Fruit fly (Drosophila melanogaster) whole organism, wandering third instar larva: ENCODE data around the gene CG4511.
A peak's percentile ranks its signal among the peaks of the same experiment; 100 is the strongest.

Experiments
- CG32264 ChIP-seq: fragments of 200-800 bp; sonication (Bioruptor generic); optimal IDR thresholded peaks from 2 replicates; lab custom pipeline; 2016; ENCODE audit warnings: missing biosample characterization, missing genetic modification characterization
- CrebA ChIP-seq: fragments of 200-800 bp; sonication (Bioruptor generic); optimal IDR thresholded peaks from 2 replicates; lab custom pipeline; 2016; ENCODE audit warnings: missing biosample characterization, mild to moderate bottlenecking, missing genetic modification characterization, borderline replicate concordance
- Dfd ChIP-seq: fragments of >200 bp; optimal IDR thresholded peaks from 2 replicates; lab custom pipeline; 2017; ENCODE audit warnings: missing biosample characterization, missing genetic modification characterization
- Dif ChIP-seq: fragments of 200-275, 200-300 bp; sonication (Bioruptor generic); optimal IDR thresholded peaks from 2 replicates; lab custom pipeline; 2018; ENCODE audit warnings: missing biosample characterization, missing genetic modification characterization; ENCODE audit not compliant: partially characterized antibody
- Hnf4 ChIP-seq: fragments of 200-800 bp; sonication (Bioruptor generic); optimal IDR thresholded peaks from 2 replicates; lab custom pipeline; 2016; ENCODE audit warnings: missing biosample characterization, mild to moderate bottlenecking, missing genetic modification characterization
- Hr78 ChIP-seq: fragments of >200 bp; optimal IDR thresholded peaks from 2 replicates; lab custom pipeline; 2017; ENCODE audit warnings: missing biosample characterization, missing genetic modification characterization
- Hr83 ChIP-seq: fragments of 200-300 bp; sonication (Bioruptor generic); optimal IDR thresholded peaks from 2 replicates; lab custom pipeline; 2016; ENCODE audit warnings: missing biosample characterization, mild to moderate bottlenecking, missing genetic modification characterization, moderate library complexity; ENCODE audit not compliant: poor library complexity, severe bottlenecking
- Jra ChIP-seq: sonication (Bioruptor generic); optimal IDR thresholded peaks from 2 replicates; lab custom pipeline; 2016; ENCODE audit warnings: missing biosample characterization, missing genetic modification characterization
- Mio ChIP-seq: sonication (Bioruptor generic); optimal IDR thresholded peaks from 2 replicates; lab custom pipeline; 2016; ENCODE audit warnings: missing biosample characterization, missing genetic modification characterization
- Myc ChIP-seq: fragments of >200 bp; optimal IDR thresholded peaks from 2 replicates; lab custom pipeline; 2017
- N ChIP-seq: fragments of >200 bp; optimal IDR thresholded peaks from 2 replicates; lab custom pipeline; 2018; ENCODE audit warnings: missing biosample characterization, missing external identifiers, missing genetic modification characterization
- OdsH ChIP-seq: fragments of 200-800 bp; sonication (Bioruptor generic); optimal IDR thresholded peaks from 2 replicates; lab custom pipeline; 2016; ENCODE audit warnings: missing biosample characterization, mild to moderate bottlenecking, missing genetic modification characterization
- Rel ChIP-seq, 2 experiments: fragments of 200-800 bp; sonication (Bioruptor generic) in 1 of 2; optimal IDR thresholded peaks; 2 replicates in 1 of 2; 3 replicates in 1 of 2; lab custom pipeline; 2016 to 2019; ENCODE audit warnings: mild to moderate bottlenecking in 2 of 2, missing biosample characterization in 2 of 2, missing genetic modification characterization in 2 of 2, moderate library complexity in 1 of 2
- Sp1 ChIP-seq: fragments of 200-800 bp; sonication (Bioruptor generic); optimal IDR thresholded peaks from 3 replicates; lab custom pipeline; 2019; ENCODE audit warnings: missing biosample characterization, mild to moderate bottlenecking, missing genetic modification characterization, moderate library complexity
- Vsx2 ChIP-seq: fragments of 200-300, 225-300 bp; sonication (Bioruptor generic); optimal IDR thresholded peaks from 2 replicates; lab custom pipeline; 2018; ENCODE audit warnings: missing biosample characterization, missing genetic modification characterization; ENCODE audit not compliant: partially characterized antibody
- brk ChIP-seq: fragments of 200-800 bp; sonication (Bioruptor generic); optimal IDR thresholded peaks from 2 replicates; lab custom pipeline; 2016; ENCODE audit warnings: missing biosample characterization, mild to moderate bottlenecking, missing genetic modification characterization
- dl ChIP-seq, 2 experiments: fragments of 175-275, 200-275 bp in 1 of 2; fragments of 200-275 bp in 1 of 2; sonication (Bioruptor generic); optimal IDR thresholded peaks; lab custom pipeline; 2018; ENCODE audit warnings: mild to moderate bottlenecking in 2 of 2, missing biosample characterization in 2 of 2, missing genetic modification characterization in 2 of 2, moderate library complexity in 2 of 2; ENCODE audit not compliant: partially characterized antibody in 2 of 2, insufficient read depth in 1 of 2
- dmrt93B ChIP-seq: fragments of 200-800 bp; sonication (Bioruptor generic); optimal IDR thresholded peaks from 2 replicates; lab custom pipeline; 2018; ENCODE audit warnings: missing biosample characterization, mild to moderate bottlenecking, missing genetic modification characterization
- dsf ChIP-seq: sonication (Bioruptor generic); optimal IDR thresholded peaks from 2 replicates; lab custom pipeline; 2016; ENCODE audit warnings: missing biosample characterization, missing genetic modification characterization, borderline replicate concordance
- ey ChIP-seq: fragments of 200-800 bp; sonication (Bioruptor generic); optimal IDR thresholded peaks from 2 replicates; lab custom pipeline; 2016; ENCODE audit warnings: missing biosample characterization, missing genetic modification characterization
- foxo ChIP-seq, 2 experiments: fragments of 200-800 bp; sonication (Bioruptor generic); optimal IDR thresholded peaks; 2 replicates in 1 of 2; 3 replicates in 1 of 2; lab custom pipeline; 2016 to 2017; ENCODE audit warnings: missing biosample characterization in 2 of 2, missing genetic modification characterization in 2 of 2
- fru ChIP-seq: fragments of 200-800 bp; sonication (Bioruptor generic); optimal IDR thresholded peaks from 3 replicates; lab custom pipeline; 2016; ENCODE audit warnings: missing biosample characterization, mild to moderate bottlenecking, missing genetic modification characterization
- h ChIP-seq: fragments of 200-800 bp; sonication (Bioruptor generic); optimal IDR thresholded peaks from 3 replicates; lab custom pipeline; 2016; ENCODE audit warnings: missing biosample characterization, mild to moderate bottlenecking, missing genetic modification characterization
- jim ChIP-seq: fragments of 175-275, 200-325 bp; sonication (Bioruptor generic); optimal IDR thresholded peaks from 2 replicates; lab custom pipeline; 2016; ENCODE audit warnings: missing biosample characterization, mild to moderate bottlenecking, missing genetic modification characterization
- lola ChIP-seq: fragments of >200 bp; optimal IDR thresholded peaks from 2 replicates; lab custom pipeline; 2017; ENCODE audit warnings: missing biosample characterization, missing genetic modification characterization
- rgr ChIP-seq: fragments of 200-800 bp; sonication (Bioruptor generic); optimal IDR thresholded peaks from 3 replicates; lab custom pipeline; 2016; ENCODE audit warnings: missing biosample characterization, mild to moderate bottlenecking, missing genetic modification characterization
- sage ChIP-seq: fragments of 200-800 bp; sonication (Bioruptor generic); optimal IDR thresholded peaks from 2 replicates; lab custom pipeline; 2016; ENCODE audit warnings: missing biosample characterization, mild to moderate bottlenecking, missing genetic modification characterization
- sv ChIP-seq: fragments of 200-800 bp; sonication (Bioruptor generic); optimal IDR thresholded peaks from 3 replicates; lab custom pipeline; 2016; ENCODE audit warnings: missing biosample characterization, missing genetic modification characterization
- tai ChIP-seq: sonication (Bioruptor generic); optimal IDR thresholded peaks from 2 replicates; lab custom pipeline; 2016; ENCODE audit warnings: missing biosample characterization, missing genetic modification characterization
- woc ChIP-seq: sonication (Bioruptor generic); optimal IDR thresholded peaks from 2 replicates; lab custom pipeline; 2016; ENCODE audit warnings: missing biosample characterization, mild to moderate bottlenecking, missing genetic modification characterization

Gene CG4511

dm6 chr3R:10854243-10854874, at the start of gene CG4511, which contains the start of gene CG6567:
Gene CG4511 (plus strand): TSS chr3R:10854501.
Gene CG6567 (minus strand): TSS chr3R:10854451.
- TF ChIP-seq woc (GFP tag; lab: Kevin White, UChicago) (no peak), sage (GFP tag; lab: Kevin White, UChicago) (no peak), Sp1 (no peak), Hr83 (GFP tag; lab: Kevin White, UChicago) (no peak), Vsx2 (GFP tag; lab: Kevin White, UChicago) (no peak), lola (GFP tag; lab: Kevin White, UChicago) (no peak), N (no peak), ey (GFP tag; lab: Kevin White, UChicago) (no peak), Hnf4 (GFP tag; lab: Kevin White, UChicago) (no peak), CG32264 (GFP tag; lab: Kevin White, UChicago) (no peak), rgr (GFP tag; lab: Kevin White, UChicago) (no peak), Mio (GFP tag; lab: Kevin White, UChicago) (no peak), fru (GFP tag; lab: Kevin White, UChicago) (no peak), Hr78 (GFP tag; lab: Kevin White, UChicago) (no peak), Rel (GFP tag; optimal IDR thresholded peaks at IDR 0.05; lab: Kevin White, UChicago) (no peak), Rel (tag; optimal IDR thresholded peaks at IDR 0.05; lab: Kevin White, UChicago) (no peak), CrebA (GFP tag; lab: Kevin White, UChicago) (no peak), sv (GFP tag; lab: Kevin White, UChicago) (no peak), jim (GFP tag; lab: Kevin White, UChicago) (no peak), Dfd (no peak), OdsH (GFP tag; lab: Kevin White, UChicago) (no peak)

DNA sequence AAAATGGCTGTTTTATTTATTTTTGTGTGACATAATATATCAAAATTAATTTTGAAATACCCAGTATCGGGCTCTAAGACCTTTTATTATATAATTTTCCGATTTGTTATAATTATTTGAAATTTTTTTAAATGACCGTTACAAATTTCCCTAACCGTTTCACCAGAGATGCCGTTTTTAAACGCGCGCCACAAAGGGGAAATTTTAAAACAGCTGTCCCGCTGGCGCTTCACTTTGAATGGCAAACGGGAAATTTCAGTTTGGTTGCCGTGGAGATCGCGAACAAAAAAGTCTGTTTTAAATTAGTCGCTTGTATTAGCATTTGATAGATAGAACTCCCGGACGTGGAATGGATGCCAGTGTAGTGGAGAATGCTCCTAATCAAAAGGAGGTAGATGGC, 39.3 kb upstream of the CG4511 start, which contains the start of the genes CG14693 and TTLL15:
TSS of gene CG14693 (minus strand) at position 16 of the 400 bp plus-strand sequence.
TSS of gene TTLL15 (plus strand) at position 257 of the 400 bp plus-strand sequence.
- peak; percentile 48 for TF ChIP-seq Myc (lab: Kevin White, UChicago)
- no peak for TF ChIP-seq tai (GFP tag; lab: Kevin White, UChicago)

DNA sequence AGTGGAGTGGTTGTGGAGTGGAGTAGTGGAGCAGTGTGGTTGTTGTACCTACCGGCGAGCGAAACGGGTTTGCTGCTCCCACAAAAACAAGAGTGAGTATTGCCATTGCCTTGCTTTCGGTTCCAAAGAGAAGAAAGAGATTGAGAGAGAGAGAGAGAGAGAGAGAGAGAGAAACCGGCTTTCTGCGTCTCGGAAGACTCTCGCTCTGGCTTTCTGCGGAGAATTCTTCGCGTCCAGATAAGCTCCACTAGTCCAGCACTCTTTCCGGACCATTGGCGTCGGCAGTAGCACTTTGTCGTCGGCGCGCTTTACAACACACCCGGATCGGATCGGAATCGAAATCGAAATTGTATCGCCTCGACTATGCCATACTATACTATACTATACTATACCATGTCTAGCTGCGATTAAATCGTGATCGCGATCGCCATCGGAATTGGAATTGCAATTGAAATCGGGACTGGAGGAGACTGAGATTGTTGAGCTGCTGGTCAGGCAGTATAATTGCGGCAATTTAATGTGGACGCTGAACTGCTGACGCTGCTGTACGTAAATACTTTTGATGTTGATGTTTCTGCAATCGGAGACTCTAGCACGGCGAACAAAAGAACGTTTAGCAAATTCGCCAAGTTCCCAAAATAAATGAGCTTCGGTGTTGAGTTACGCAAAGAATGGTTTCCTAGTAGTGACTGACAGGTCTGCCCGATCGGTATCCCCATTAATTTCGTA, 27.3 kb upstream of the CG4511 start, which contains the start of gene Cad86C:
TSS of gene Cad86C (plus strand) at position 284 of the 729 bp plus-strand sequence.
- TF ChIP-seq dsf (GFP tag; lab: Kevin White, UChicago) (no peak), Dif (peak; percentile 93), Vsx2 (GFP tag; lab: Kevin White, UChicago) (peak; percentile 93), dl (GFP tag; optimal IDR thresholded peaks at IDR 0.05; lab: Kevin White, UChicago; ENCODE audit: insufficient read depth in 1 of 2, partially characterized antibody in 2 of 2) (peak; percentile 77 to 93), brk (GFP tag; lab: Kevin White, UChicago) (peak; percentile 28), CrebA (GFP tag; lab: Kevin White, UChicago) (peak; percentile 4), Hr83 (GFP tag; lab: Kevin White, UChicago) (peak; percentile 25), Jra (no peak), Rel (GFP tag; optimal IDR thresholded peaks at IDR 0.05; lab: Kevin White, UChicago) (peak; percentile 67), Rel (tag; optimal IDR thresholded peaks at IDR 0.05; lab: Kevin White, UChicago) (no peak), rgr (GFP tag; lab: Kevin White, UChicago) (peak; percentile 6), sage (GFP tag; lab: Kevin White, UChicago) (peak; percentile 11), h (GFP tag; lab: Kevin White, UChicago) (peak; percentile 33), dmrt93B (no peak), foxo (GFP tag; optimal IDR thresholded peaks at IDR 0.05; lab: Kevin White, UChicago) (no peak), lola (GFP tag; lab: Kevin White, UChicago) (no peak)

DNA sequence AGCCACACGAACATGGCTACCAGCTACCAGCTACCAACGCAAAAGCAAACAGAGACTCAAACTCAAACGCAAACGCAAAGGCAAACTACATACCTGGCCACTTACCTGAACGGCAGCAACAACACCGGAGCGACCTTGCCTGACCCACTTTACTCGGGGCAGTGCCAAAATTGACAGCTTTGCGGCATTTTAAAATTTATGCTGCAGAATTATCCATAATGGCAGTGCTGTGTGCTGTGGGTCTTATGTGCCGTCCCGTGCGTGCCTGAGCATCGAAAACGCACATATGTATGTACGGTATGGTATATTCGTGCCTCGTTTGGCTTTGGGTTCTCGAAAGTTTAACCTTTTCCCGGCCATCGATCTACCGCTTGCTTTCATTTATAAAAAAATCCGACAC, 25.6 kb upstream of the CG4511 start:
- TF ChIP-seq Hnf4 (GFP tag; lab: Kevin White, UChicago) (no peak), fru (GFP tag; lab: Kevin White, UChicago) (no peak), Rel (GFP tag; optimal IDR thresholded peaks at IDR 0.05; lab: Kevin White, UChicago) (peak; percentile 8), Rel (tag; optimal IDR thresholded peaks at IDR 0.05; lab: Kevin White, UChicago) (no peak)
